Fruit fly (Drosophila melanogaster): ENCODE results near the gene CG9518.

Gene CG9518

DNA sequence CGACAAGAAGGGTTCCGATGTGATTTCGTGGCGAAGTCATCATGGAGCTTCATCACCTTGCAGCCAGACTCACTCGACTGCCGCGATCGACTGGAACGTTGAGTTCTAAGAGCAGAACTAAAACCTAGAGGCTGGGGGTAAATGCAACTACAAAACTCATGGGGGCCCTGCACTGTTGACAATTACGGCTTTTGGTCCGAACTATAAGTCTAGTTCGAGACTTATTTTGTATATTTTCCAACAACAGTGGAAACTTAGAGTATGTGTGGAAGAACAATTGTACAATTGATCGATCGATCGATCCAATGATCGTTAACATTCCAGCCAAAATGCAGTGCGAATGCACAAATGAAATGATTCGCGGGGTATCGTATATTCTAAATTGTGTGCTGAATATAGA is 14.7 kb downstream of the CG9518 start, which contains the start of gene CG9519:
Gene CG9519, minus strand, starts transcription at position 101 of the 400 bp plus-strand sequence.
- no peak for TF ChIP-seq CG6854 (GFP tag; optimal IDR thresholded peaks at IDR 0.05)
- no peak for TF ChIP-seq CG32006 (GFP tag; optimal IDR thresholded peaks at IDR 0.05)
- TF ChIP-seq svp (GFP tag): no peak
- TF ChIP-seq cyc (GFP tag; optimal IDR thresholded peaks at IDR 0.05): no peak
- no peak for TF ChIP-seq OdsH (GFP tag; optimal IDR thresholded peaks at IDR 0.05)
- no peak for TF ChIP-seq Eip93F (GFP tag; optimal IDR thresholded peaks at IDR 0.05)
- TF ChIP-seq CG8632 (GFP tag; optimal IDR thresholded peaks at IDR 0.05): no peak
- TF ChIP-seq fd85E (GFP tag; optimal IDR thresholded peaks at IDR 0.05): no peak
- no peak for TF ChIP-seq spab (GFP tag; optimal IDR thresholded peaks at IDR 0.05)
- TF ChIP-seq CG7368 (GFP tag; optimal IDR thresholded peaks at IDR 0.05): no peak
- no peak for TF ChIP-seq CG10631 (GFP tag; optimal IDR thresholded peaks at IDR 0.05)
- TF ChIP-seq Gug (GFP tag; IDR thresholded peaks at IDR 0.05): no peak
- no peak for TF ChIP-seq CG31627 (GFP tag; optimal IDR thresholded peaks at IDR 0.05)

- TF ChIP-seq salr (GFP tag; optimal IDR thresholded peaks at IDR 0.05) (no peak), Ets21C (GFP tag; optimal IDR thresholded peaks at IDR 0.05) (no peak), CG8119 (GFP tag; IDR thresholded peaks at IDR 0.05) (no peak), eg (GFP tag; IDR thresholded peaks at IDR 0.05) (no peak), CG10669 (GFP tag; optimal IDR thresholded peaks at IDR 0.05) (no peak), Sox102F (GFP tag; optimal IDR thresholded peaks at IDR 0.05) (no peak), CG31627 (GFP tag; optimal IDR thresholded peaks at IDR 0.05) (no peak), CG8319 (GFP tag; optimal IDR thresholded peaks at IDR 0.05) (no peak), CG11762 (GFP tag; optimal IDR thresholded peaks at IDR 0.05; ENCODE audit: insufficient read depth) (no peak), OdsH (GFP tag; optimal IDR thresholded peaks at IDR 0.05) (no peak), Sox15 (GFP tag; optimal IDR thresholded peaks at IDR 0.05) (no peak), lz (GFP tag; optimal IDR thresholded peaks at IDR 0.05) (no peak), net (GFP tag; optimal IDR thresholded peaks at IDR 0.05) (no peak), CG6276 (GFP tag; optimal IDR thresholded peaks at IDR 0.05) (no peak), ss (GFP tag; optimal IDR thresholded peaks at IDR 0.05) (no peak), CG11294 (GFP tag; IDR thresholded peaks at IDR 0.05) (no peak), esn (GFP tag; optimal IDR thresholded peaks at IDR 0.05) (no peak)
Observed at dm6 chrX:14853153-14853672, 17.8 kb downstream of the CG9518 start, which contains the start of gene CG9521. Gene CG9521 (minus strand): TSS chrX:14853269.

- TF ChIP-seq CG8319 (GFP tag; optimal IDR thresholded peaks at IDR 0.05) (no peak), CG11902 (GFP tag; optimal IDR thresholded peaks at IDR 0.05) (no peak), CG31627 (GFP tag; optimal IDR thresholded peaks at IDR 0.05) (no peak), Sox102F (GFP tag; optimal IDR thresholded peaks at IDR 0.05) (no peak), dsx (GFP tag; optimal IDR thresholded peaks at IDR 0.05; ENCODE audit: poor library complexity, severe bottlenecking) (no peak), CG34406 (GFP tag; optimal IDR thresholded peaks at IDR 0.05) (no peak), CG10631 (GFP tag; optimal IDR thresholded peaks at IDR 0.05) (no peak), fd85E (GFP tag; optimal IDR thresholded peaks at IDR 0.05) (no peak), Sox15 (GFP tag; optimal IDR thresholded peaks at IDR 0.05) (no peak)
Observed at dm6 chrX:14850069-14850468, 20.9 kb downstream of the CG9518 start.

- peak; percentile 76 for TF ChIP-seq fd59A (GFP tag; optimal IDR thresholded peaks at IDR 0.05)
- TF ChIP-seq topi (GFP tag; optimal IDR thresholded peaks at IDR 0.05): peak; percentile 85
- TF ChIP-seq CG6163 (GFP tag; IDR thresholded peaks at IDR 0.05): peak; percentile 95
- TF ChIP-seq CG8632 (GFP tag; optimal IDR thresholded peaks at IDR 0.05): peak; percentile 80
- TF ChIP-seq CG11902 (GFP tag; optimal IDR thresholded peaks at IDR 0.05): peak; percentile 49
- peak; percentile 53 for TF ChIP-seq Ets21C (GFP tag; optimal IDR thresholded peaks at IDR 0.05)
- TF ChIP-seq CG9139 (GFP tag; optimal IDR thresholded peaks at IDR 0.05): peak; percentile 82
- TF ChIP-seq Sox102F (GFP tag; optimal IDR thresholded peaks at IDR 0.05): peak; percentile 79
- TF ChIP-seq Lpt (GFP tag; optimal IDR thresholded peaks at IDR 0.05): peak; percentile 87
- TF ChIP-seq Met (GFP tag; optimal IDR thresholded peaks at IDR 0.05): peak; percentile 85
- TF ChIP-seq CG3919 (GFP tag; optimal IDR thresholded peaks at IDR 0.05): peak; percentile 92
- TF ChIP-seq CG1621 (tag; optimal IDR thresholded peaks at IDR 0.05): peak; percentile 78
- TF ChIP-seq Sox14 (GFP tag; optimal IDR thresholded peaks at IDR 0.05): peak; percentile 86
- TF ChIP-seq fd85E (GFP tag; optimal IDR thresholded peaks at IDR 0.05): peak; percentile 11
- peak; percentile 90 for TF ChIP-seq Eip75B (GFP tag; optimal IDR thresholded peaks at IDR 0.05)
- peak; percentile 86 for TF ChIP-seq CG6808 (GFP tag; optimal IDR thresholded peaks at IDR 0.05)
- peak; percentile 88 for TF ChIP-seq OdsH (GFP tag; optimal IDR thresholded peaks at IDR 0.05)
- peak; percentile 74 for TF ChIP-seq Smox (GFP tag; optimal IDR thresholded peaks at IDR 0.05)
- peak; percentile 81 for TF ChIP-seq dsx (GFP tag; optimal IDR thresholded peaks at IDR 0.05; ENCODE audit: poor library complexity, severe bottlenecking)
- peak; percentile 82 for TF ChIP-seq net (GFP tag; optimal IDR thresholded peaks at IDR 0.05)
- TF ChIP-seq Hr4 (GFP tag; optimal IDR thresholded peaks at IDR 0.05): peak; percentile 85
- TF ChIP-seq CG8119 (GFP tag; IDR thresholded peaks at IDR 0.05): peak; percentile 90
Observed at dm6 chrX:14848755-14849354, 22.1 kb downstream of the CG9518 start, which contains the start of gene CG9522. Gene CG9522 (minus strand): TSS chrX:14848808.
